Fruit fly (Drosophila melanogaster): Measurements from ENCODE around the gene CG4991.

dm6 chrX:17105707-17106106 is 14.1 kb downstream of the CG4991 start, which contains the start of gene Arpc3B:
- TF ChIP-seq CG4318 (GFP tag; optimal IDR thresholded peaks at IDR 0.05) (no peak), Gug (GFP tag; IDR thresholded peaks at IDR 0.05) (no peak), Hr38 (GFP tag; optimal IDR thresholded peaks at IDR 0.05) (no peak), Ets21C (GFP tag; optimal IDR thresholded peaks at IDR 0.05) (no peak), topi (GFP tag; optimal IDR thresholded peaks at IDR 0.05) (no peak), OdsH (GFP tag; optimal IDR thresholded peaks at IDR 0.05) (no peak), eg (GFP tag; IDR thresholded peaks at IDR 0.05) (no peak), CG8319 (GFP tag; optimal IDR thresholded peaks at IDR 0.05) (no peak), CG3032 (tag; optimal IDR thresholded peaks at IDR 0.05) (no peak), Sox102F (GFP tag; optimal IDR thresholded peaks at IDR 0.05) (no peak), dsx (GFP tag; optimal IDR thresholded peaks at IDR 0.05; ENCODE audit: poor library complexity, severe bottlenecking) (no peak), Sox15 (GFP tag; optimal IDR thresholded peaks at IDR 0.05) (no peak)
